Worm (Caenorhabditis elegans) whole organism, L1 larva: ENCODE results near the gene kmo-2.

ENCODE experiments used
- C04F5.9 ChIP-seq: sonication (generic microtip); optimal IDR thresholded peaks from 2 replicates; lab custom pipeline; 2016; ENCODE audit warnings: missing genetic modification characterization, missing compliant biosample characterization
- C34B4.2 ChIP-seq: sonication (generic microtip); optimal IDR thresholded peaks from 2 replicates; lab custom pipeline; 2017; ENCODE audit warnings: mild to moderate bottlenecking, missing genetic modification characterization, missing compliant biosample characterization
- F16B12.6 ChIP-seq: fragments of 150-350 bp; optimal IDR thresholded peaks from 2 replicates; lab custom pipeline; 2014; ENCODE audit warnings: missing biosample characterization, missing genetic modification characterization
- aha-1 ChIP-seq: fragments of 150-350 bp; optimal IDR thresholded peaks from 2 replicates; lab custom pipeline; 2014; ENCODE audit warnings: missing biosample characterization, missing genetic modification characterization
- aly-2 ChIP-seq: fragments of 150-350 bp; optimal IDR thresholded peaks from 2 replicates; lab custom pipeline; 2014; ENCODE audit warnings: missing biosample characterization, missing genetic modification characterization
- ama-1 ChIP-seq: fragments of 150-350 bp; optimal IDR thresholded peaks from 2 replicates; lab custom pipeline; 2014
- blmp-1 ChIP-seq: fragments of 150-350 bp; optimal IDR thresholded peaks from 2 replicates; lab custom pipeline; 2014; ENCODE audit warnings: missing biosample characterization, missing genetic modification characterization
- ceh-8 ChIP-seq: fragments of 200-800 bp; sonication (Bioruptor generic); optimal IDR thresholded peaks from 2 replicates; lab custom pipeline; 2018; ENCODE audit warnings: mild to moderate bottlenecking, missing genetic modification characterization, moderate library complexity, missing compliant biosample characterization
- ceh-90 ChIP-seq: sonication (generic microtip); optimal IDR thresholded peaks from 2 replicates; lab custom pipeline; 2016; ENCODE audit warnings: missing genetic modification characterization, missing compliant biosample characterization
- efl-1 ChIP-seq, 4 experiments: fragments of 150-350 bp; optimal IDR thresholded peaks in 3 of 4; peaks in 1 of 4; 1 replicate in 1 of 4; 2 replicates in 3 of 4; lab custom pipeline; 2014; ENCODE audit warnings: missing biosample characterization in 2 of 4, missing genetic modification characterization in 2 of 4, missing genetic modification reagents in 2 of 4
- elt-2 ChIP-seq: sonication (generic microtip); optimal IDR thresholded peaks from 2 replicates; lab custom pipeline; 2016; ENCODE audit warnings: missing genetic modification characterization, mild to moderate bottlenecking, inconsistent platforms, missing compliant biosample characterization, missing genetic modification reagents
- elt-3 ChIP-seq, 6 experiments: fragments of 150-350 bp in 1 of 6; sonication (generic microtip); optimal IDR thresholded peaks; 2 replicates each; lab custom pipeline; 2017 to 2018; ENCODE audit warnings: missing biosample characterization in 6 of 6, missing genetic modification characterization in 6 of 6, inconsistent platforms in 1 of 6
- ets-5 ChIP-seq: fragments of 200-800 bp; sonication (Bioruptor generic); IDR thresholded peaks from 2 replicates; pipeline ENCODE4 v1.3.6; 2022; ENCODE audit warnings: missing genetic modification characterization, missing compliant biosample characterization
- fkh-10 ChIP-seq: sonication (generic microtip); optimal IDR thresholded peaks from 2 replicates; lab custom pipeline; 2017; ENCODE audit warnings: missing biosample characterization, missing genetic modification reagents, missing genetic modification characterization
- fos-1 ChIP-seq: fragments of 150-350 bp; optimal IDR thresholded peaks from 2 replicates; lab custom pipeline; 2014; ENCODE audit warnings: missing biosample characterization, missing genetic modification characterization
- lin-35 ChIP-seq, 2 experiments: fragments of 150-350 bp; optimal IDR thresholded peaks; 2 replicates each; lab custom pipeline; 2014; ENCODE audit warnings: missing biosample characterization in 2 of 2, missing genetic modification characterization in 2 of 2, missing genetic modification reagents in 2 of 2
- lin-39 ChIP-seq: fragments of 150-350 bp; optimal IDR thresholded peaks from 2 replicates; lab custom pipeline; 2014; ENCODE audit warnings: missing biosample characterization, missing genetic modification reagents, missing genetic modification characterization
- lsy-2 ChIP-seq, 2 experiments: fragments of 150-350 bp; optimal IDR thresholded peaks; 2 replicates each; lab custom pipeline; 2014; ENCODE audit warnings: missing biosample characterization in 2 of 2, missing genetic modification characterization in 2 of 2
- mab-9 ChIP-seq: fragments of 200-800 bp; sonication (Bioruptor generic); IDR thresholded peaks from 2 replicates; pipeline ENCODE4 v1.3.6; 2022; ENCODE audit warnings: missing genetic modification reagents, missing genetic modification characterization, missing compliant biosample characterization
- mdl-1 ChIP-seq, 2 experiments: fragments of 150-350 bp; optimal IDR thresholded peaks; 2 replicates each; lab custom pipeline; 2014 to 2017; ENCODE audit warnings: missing biosample characterization in 2 of 2, missing genetic modification characterization in 2 of 2, inconsistent platforms in 1 of 2
- nhr-11 ChIP-seq: fragments of 150-350 bp; optimal IDR thresholded peaks from 2 replicates; lab custom pipeline; 2014; ENCODE audit warnings: missing biosample characterization, missing genetic modification characterization
- nhr-12 ChIP-seq: sonication (generic microtip); optimal IDR thresholded peaks from 2 replicates; lab custom pipeline; 2017; ENCODE audit warnings: missing biosample characterization, missing genetic modification characterization
- nhr-19 ChIP-seq: fragments of 200-800 bp; sonication (Bioruptor generic); conservative IDR thresholded peaks from 2 replicates; pipeline ENCODE4 v1.3.6; 2022; ENCODE audit warnings: missing genetic modification characterization, missing compliant biosample characterization
- nhr-20 ChIP-seq: sonication (generic microtip); optimal IDR thresholded peaks from 2 replicates; lab custom pipeline; 2016; ENCODE audit warnings: mild to moderate bottlenecking, missing genetic modification characterization, missing compliant biosample characterization
- nhr-28 ChIP-seq: fragments of 150-350 bp; optimal IDR thresholded peaks from 2 replicates; lab custom pipeline; 2014; ENCODE audit warnings: missing biosample characterization, missing genetic modification characterization
- nhr-47 ChIP-seq: sonication (generic microtip); optimal IDR thresholded peaks from 2 replicates; lab custom pipeline; 2016; ENCODE audit warnings: mild to moderate bottlenecking, missing genetic modification characterization, moderate library complexity, missing compliant biosample characterization
- nhr-71 ChIP-seq: sonication (generic microtip); optimal IDR thresholded peaks from 2 replicates; lab custom pipeline; 2016; ENCODE audit warnings: mild to moderate bottlenecking, missing genetic modification characterization, moderate library complexity, missing compliant biosample characterization
- nhr-76 ChIP-seq: sonication (generic microtip); optimal IDR thresholded peaks from 2 replicates; lab custom pipeline; 2017; ENCODE audit warnings: missing biosample characterization, missing genetic modification characterization
- nhr-85 ChIP-seq: sonication (generic microtip); peaks from one replicate; lab custom pipeline; 2016; ENCODE audit warnings: missing genetic modification characterization, inconsistent platforms, missing compliant biosample characterization
- pag-3 ChIP-seq: sonication (generic microtip); optimal IDR thresholded peaks from 2 replicates; lab custom pipeline; 2017; ENCODE audit warnings: missing genetic modification characterization, mild to moderate bottlenecking, missing compliant biosample characterization, antibody characterized with exemption, borderline replicate concordance; ENCODE audit not compliant: insufficient read depth
- pax-3 ChIP-seq: fragments of 200-800 bp; sonication (Bioruptor generic); optimal IDR thresholded peaks from 2 replicates; lab custom pipeline; 2018; ENCODE audit warnings: mild to moderate bottlenecking, missing genetic modification characterization, moderate library complexity, missing compliant biosample characterization
- pqm-1 ChIP-seq: sonication (generic microtip); optimal IDR thresholded peaks from 3 replicates; lab custom pipeline; 2017; ENCODE audit warnings: missing biosample characterization, missing genetic modification characterization
- snpc-4 ChIP-seq: fragments of 150-350 bp; optimal IDR thresholded peaks from 2 replicates; lab custom pipeline; 2014; ENCODE audit warnings: missing biosample characterization, missing genetic modification characterization
- sup-37 ChIP-seq: fragments of 200-800 bp; sonication (Bioruptor generic); optimal IDR thresholded peaks from 2 replicates; lab custom pipeline; 2018; ENCODE audit warnings: mild to moderate bottlenecking, missing genetic modification characterization, missing compliant biosample characterization
- swsn-7 ChIP-seq: sonication (generic microtip); optimal IDR thresholded peaks from 2 replicates; lab custom pipeline; 2016; ENCODE audit warnings: missing genetic modification characterization, missing compliant biosample characterization
- tbx-2 ChIP-seq: sonication (generic microtip); optimal IDR thresholded peaks from 2 replicates; lab custom pipeline; 2016; ENCODE audit warnings: missing genetic modification characterization, missing compliant biosample characterization
- unc-130 ChIP-seq: fragments of 150-350 bp; optimal IDR thresholded peaks from 2 replicates; lab custom pipeline; 2017; ENCODE audit warnings: missing biosample characterization, missing genetic modification characterization, inconsistent platforms
- unc-62 ChIP-seq: fragments of 150-350 bp; optimal IDR thresholded peaks from 2 replicates; lab custom pipeline; 2014; ENCODE audit warnings: missing biosample characterization, missing genetic modification reagents, missing genetic modification characterization
- ztf-11 ChIP-seq, 2 experiments: sonication (generic microtip); optimal IDR thresholded peaks; 2 replicates each; lab custom pipeline; 2016 to 2017; ENCODE audit warnings: missing genetic modification characterization in 2 of 2, missing biosample characterization in 1 of 2, missing compliant biosample characterization in 1 of 2

The kmo-2 gene

ce11 chrV:12063036-12063435 lies 5.3 kb downstream of the kmo-2 start, which contains the start of gene clh-6:
TSS of gene clh-6 (minus strand) at chrV:12063368.
- TF ChIP-seq pax-3 (peak; percentile 22), ztf-11 (tag; optimal IDR thresholded peaks at IDR 0.05; lab: Kevin White, UChicago) (no peak), nhr-47 (tag; lab: Kevin White, UChicago) (no peak), ama-1 (peak; percentile 51), efl-1 (optimal IDR thresholded peaks at IDR 0.05; lab: Kevin White, UChicago) (no peak), efl-1 (GFP tag; optimal IDR thresholded peaks at IDR 0.05 in 1 of 2; lab: Kevin White, UChicago) (peak in 1 of 2 experiments; percentile 64)
- TF ChIP-seq, all 84 proteins: peak for 3

ce11 chrV:12059719-12060118 lies 8.6 kb downstream of the kmo-2 start, which contains the start of gene R07B7.2:
TSS of gene R07B7.2 (minus strand) at chrV:12059753.
- TF ChIP-seq mab-9 (GFP tag; lab: Robert Waterston, UW) (no peak), efl-1 (optimal IDR thresholded peaks at IDR 0.05; lab: Kevin White, UChicago) (no peak), efl-1 (GFP tag; optimal IDR thresholded peaks at IDR 0.05 in 1 of 2; lab: Kevin White, UChicago) (no peak), unc-62 (GFP tag; lab: Kevin White, UChicago) (no peak), elt-3 (tag; optimal IDR thresholded peaks at IDR 0.05; lab: Kevin White, UChicago) (no peak), pqm-1 (no peak), lin-39 (no peak), nhr-76 (tag; lab: Kevin White, UChicago) (no peak), fkh-10 (no peak), tbx-2 (no peak), C04F5.9 (tag; lab: Kevin White, UChicago) (no peak), elt-2 (tag; lab: Kevin White, UChicago) (no peak), lin-35 (GFP tag; optimal IDR thresholded peaks at IDR 0.05; lab: Kevin White, UChicago) (no peak)

ce11 chrV:12053598-12053997 lies 14.7 kb downstream of the kmo-2 start, which contains the start of gene F10C2.7:
TSS of gene F10C2.7 (plus strand) at chrV:12053898.
- TF ChIP-seq fkh-10 (no peak), swsn-7 (tag; lab: Kevin White, UChicago) (no peak), fos-1 (tag; lab: Kevin White, UChicago) (no peak), sup-37 (GFP tag; lab: Kevin White, UChicago) (no peak), nhr-12 (no peak), pax-3 (no peak), unc-130 (tag; lab: Kevin White, UChicago) (no peak), lsy-2 (tag; optimal IDR thresholded peaks at IDR 0.05; lab: Kevin White, UChicago) (no peak), aly-2 (tag; lab: Kevin White, UChicago) (no peak), nhr-20 (tag; lab: Kevin White, UChicago) (no peak), snpc-4 (tag; lab: Kevin White, UChicago) (no peak), nhr-71 (tag; lab: Kevin White, UChicago) (no peak), aha-1 (no peak)

ce11 chrV:12048445-12048844 lies 19.9 kb downstream of the kmo-2 start, which contains the start of gene dars-2:
TSS of gene dars-2 (plus strand) at chrV:12048745.
- TF ChIP-seq nhr-28 (tag; lab: Kevin White, UChicago) = no peak
- no peak for TF ChIP-seq efl-1 (optimal IDR thresholded peaks at IDR 0.05; lab: Kevin White, UChicago)
- no peak for TF ChIP-seq efl-1 (GFP tag; optimal IDR thresholded peaks at IDR 0.05 in 1 of 2; lab: Kevin White, UChicago)
- TF ChIP-seq ceh-90 (tag; lab: Kevin White, UChicago) = no peak
- no peak for TF ChIP-seq F16B12.6 (tag; lab: Kevin White, UChicago)
- no peak for TF ChIP-seq ceh-8 (GFP tag; lab: Kevin White, UChicago)
- TF ChIP-seq blmp-1 (tag; lab: Kevin White, UChicago) = no peak
- no peak for TF ChIP-seq mdl-1 (tag; optimal IDR thresholded peaks at IDR 0.05; lab: Kevin White, UChicago)
- no peak for TF ChIP-seq nhr-11 (tag; lab: Kevin White, UChicago)
- no peak for TF ChIP-seq nhr-85 (tag; lab: Kevin White, UChicago)
- no peak for TF ChIP-seq C34B4.2 (tag; lab: Kevin White, UChicago)
- TF ChIP-seq nhr-19 (GFP tag; lab: Robert Waterston, UW) = no peak
- no peak for TF ChIP-seq nhr-76 (tag; lab: Kevin White, UChicago)
- TF ChIP-seq pag-3 (tag; lab: Kevin White, UChicago) = no peak
- TF ChIP-seq ets-5 (GFP tag; lab: Robert Waterston, UW) = no peak
